Fruit fly (Drosophila melanogaster) whole organism, embryonic: ENCODE data around the gene CG5973.

Source experiments
- BtbVII ChIP-seq: fragments of 200-800 bp; sonication (Bioruptor generic); optimal IDR thresholded peaks from 3 replicates; lab custom pipeline; 2017; ENCODE audit warnings: missing biosample characterization, mild to moderate bottlenecking, missing genetic modification characterization
- CG10565 ChIP-seq: fragments of 200-800 bp; sonication (Bioruptor generic); optimal IDR thresholded peaks from 3 replicates; lab custom pipeline; 2016; ENCODE audit warnings: missing biosample characterization, mild to moderate bottlenecking, missing genetic modification characterization
- CG11504 ChIP-seq: fragments of 200-800 bp; sonication (Bioruptor generic); optimal IDR thresholded peaks from 3 replicates; lab custom pipeline; 2019; ENCODE audit warnings: missing biosample characterization, mild to moderate bottlenecking, missing genetic modification characterization, moderate library complexity
- CG12659 ChIP-seq: fragments of 200-800 bp; sonication (Bioruptor generic); optimal IDR thresholded peaks from 3 replicates; lab custom pipeline; 2017; ENCODE audit warnings: mild to moderate bottlenecking, missing biosample characterization, missing genetic modification reagents, missing genetic modification characterization
- CG13296 ChIP-seq: fragments of 200-800 bp; sonication (Bioruptor generic); optimal IDR thresholded peaks from 3 replicates; lab custom pipeline; 2018; ENCODE audit warnings: missing biosample characterization, mild to moderate bottlenecking, missing genetic modification characterization
- CG13624 ChIP-seq: fragments of 200-800 bp; sonication (Bioruptor generic); optimal IDR thresholded peaks from 2 replicates; lab custom pipeline; 2016; ENCODE audit warnings: missing biosample characterization, missing genetic modification characterization
- CG15073 ChIP-seq: fragments of 200-800 bp; sonication (Bioruptor generic); optimal IDR thresholded peaks from 2 replicates; lab custom pipeline; 2016; ENCODE audit warnings: missing biosample characterization, missing genetic modification characterization
- CG15479 ChIP-seq: fragments of 200-800 bp; sonication (Bioruptor generic); optimal IDR thresholded peaks from 3 replicates; lab custom pipeline; 2019; ENCODE audit warnings: missing biosample characterization, mild to moderate bottlenecking, missing genetic modification characterization, moderate library complexity
- CG17328 ChIP-seq: fragments of 200-800 bp; sonication (Bioruptor generic); IDR thresholded peaks from 2 replicates; pipeline ENCODE4 v1.3.6; 2022; ENCODE audit warnings: missing biosample characterization, missing genetic modification characterization
- CG18619 ChIP-seq: fragments of 200-800 bp; sonication (Bioruptor generic); optimal IDR thresholded peaks from 3 replicates; lab custom pipeline; 2017; ENCODE audit warnings: missing biosample characterization, mild to moderate bottlenecking, missing genetic modification characterization
- CG31224 ChIP-seq: fragments of 200-800 bp; sonication (Bioruptor generic); IDR thresholded peaks from 2 replicates; pipeline ENCODE4 v1.3.6; 2022; ENCODE audit warnings: missing biosample characterization, missing genetic modification characterization
- CG3163 ChIP-seq: fragments of 200-800 bp; sonication (Bioruptor generic); optimal IDR thresholded peaks from 3 replicates; lab custom pipeline; 2016; ENCODE audit warnings: missing biosample characterization, missing genetic modification characterization
- CG32532 ChIP-seq: fragments of 200-800 bp; sonication (Bioruptor generic); IDR thresholded peaks from 2 replicates; pipeline ENCODE4 v1.3.6; 2022; ENCODE audit warnings: missing biosample characterization, missing genetic modification characterization
- CG7372 ChIP-seq: fragments of 200-800 bp; sonication (Bioruptor generic); IDR thresholded peaks from 2 replicates; pipeline ENCODE4 v1.3.6; 2022; ENCODE audit warnings: missing biosample characterization, missing genetic modification characterization
- CG9215 ChIP-seq: fragments of 200-800 bp; sonication (Bioruptor generic); IDR thresholded peaks from 2 replicates; pipeline ENCODE4 v1.3.6; 2022; ENCODE audit warnings: missing biosample characterization, missing genetic modification characterization
- CG9817 ChIP-seq: fragments of 200-800 bp; sonication (Bioruptor generic); optimal IDR thresholded peaks from 2 replicates; lab custom pipeline; 2018; ENCODE audit warnings: missing biosample characterization, mild to moderate bottlenecking, missing genetic modification characterization, moderate library complexity
- CG9932 ChIP-seq: fragments of 200-800 bp; sonication (Bioruptor generic); IDR thresholded peaks from 2 replicates; pipeline ENCODE4 v1.3.6; 2022; ENCODE audit warnings: missing biosample characterization, missing genetic modification characterization
- Camta ChIP-seq: fragments of 200-800 bp; sonication (Bioruptor generic); optimal IDR thresholded peaks from 2 replicates; lab custom pipeline; 2016; ENCODE audit warnings: missing biosample characterization, missing genetic modification characterization
- CoRest ChIP-seq: fragments of 200-800 bp; sonication (Bioruptor generic); optimal IDR thresholded peaks from 3 replicates; lab custom pipeline; 2018; ENCODE audit warnings: missing biosample characterization, mild to moderate bottlenecking, missing genetic modification characterization, moderate library complexity
- Fer3 ChIP-seq: fragments of 200-800 bp; sonication (Bioruptor generic); optimal IDR thresholded peaks from 2 replicates; lab custom pipeline; 2018; ENCODE audit warnings: missing biosample characterization, mild to moderate bottlenecking, missing genetic modification characterization, moderate library complexity
- Med ChIP-seq: fragments of 200-800 bp; sonication (Bioruptor generic); peaks from one replicate; lab custom pipeline; 2016; ENCODE audit warnings: missing biosample characterization, missing genetic modification characterization, mild to moderate bottlenecking, inconsistent platforms, moderate library complexity
- NFAT ChIP-seq: fragments of 200-800 bp; sonication (Bioruptor generic); IDR thresholded peaks from 2 replicates; pipeline ENCODE4 v1.3.6; 2022; ENCODE audit warnings: missing biosample characterization, missing genetic modification characterization
- Nf-YC ChIP-seq: fragments of 200-800 bp; optimal IDR thresholded peaks from 3 replicates; lab custom pipeline; 2019; ENCODE audit warnings: missing biosample characterization, mild to moderate bottlenecking, missing genetic modification characterization, moderate library complexity
- NfI ChIP-seq: fragments of 200-800 bp; sonication (Bioruptor generic); optimal IDR thresholded peaks from 3 replicates; lab custom pipeline; 2018; ENCODE audit warnings: missing biosample characterization, mild to moderate bottlenecking, missing genetic modification characterization, moderate library complexity
- PHDP ChIP-seq: fragments of 200-800 bp; sonication (Bioruptor generic); optimal IDR thresholded peaks from 3 replicates; lab custom pipeline; 2018; ENCODE audit warnings: missing biosample characterization, mild to moderate bottlenecking, missing genetic modification characterization, moderate library complexity
- Pdp1 ChIP-seq, 2 experiments: fragments of 200-800 bp; sonication (Bioruptor generic); optimal IDR thresholded peaks; 3 replicates each; lab custom pipeline; 2016; ENCODE audit warnings: missing biosample characterization in 2 of 2, missing genetic modification characterization in 2 of 2, mild to moderate bottlenecking in 1 of 2, moderate library complexity in 1 of 2
- Poxn ChIP-seq: fragments of 200-800 bp; sonication (Bioruptor generic); IDR thresholded peaks from 2 replicates; pipeline ENCODE4 v1.3.6; 2022; ENCODE audit warnings: missing biosample characterization, missing genetic modification characterization
- Ptx1 ChIP-seq: fragments of 200-800 bp; sonication (Bioruptor generic); IDR thresholded peaks from 2 replicates; pipeline ENCODE4 v1.3.6; 2022; ENCODE audit warnings: missing biosample characterization, missing genetic modification characterization
- Sry-β ChIP-seq: fragments of 200-800 bp; sonication (Bioruptor generic); optimal IDR thresholded peaks from 2 replicates; lab custom pipeline; 2018; ENCODE audit warnings: missing biosample characterization, mild to moderate bottlenecking, missing genetic modification characterization, moderate library complexity
- Taf1 ChIP-seq: fragments of 200-800 bp; sonication (Bioruptor generic); IDR thresholded peaks from 2 replicates; pipeline ENCODE4 v1.3.6; 2022; ENCODE audit warnings: missing biosample characterization, missing genetic modification characterization
- al ChIP-seq: fragments of 200-800 bp; sonication (Bioruptor generic); IDR thresholded peaks from 2 replicates; pipeline ENCODE4 v1.3.6; 2022; ENCODE audit warnings: missing biosample characterization, missing genetic modification characterization
- crc ChIP-seq: fragments of 200-800 bp; sonication (Bioruptor generic); optimal IDR thresholded peaks from 2 replicates; lab custom pipeline; 2016; ENCODE audit warnings: missing biosample characterization, missing genetic modification characterization
- cwo ChIP-seq: fragments of 200-800 bp; sonication (Bioruptor generic); optimal IDR thresholded peaks from 3 replicates; lab custom pipeline; 2017; ENCODE audit warnings: missing biosample characterization, missing genetic modification characterization, mild to moderate bottlenecking, moderate library complexity, missing genetic modification reagents
- dpn ChIP-seq, 2 experiments: fragments of 200-800 bp; sonication (Bioruptor generic); optimal IDR thresholded peaks; 3 replicates each; lab custom pipeline; 2016; ENCODE audit warnings: missing biosample characterization in 2 of 2, missing genetic modification characterization in 2 of 2
- esg ChIP-seq: fragments of 200-800 bp; sonication (Bioruptor generic); conservative IDR thresholded peaks from 2 replicates; pipeline ENCODE4 v1.3.6; 2022; ENCODE audit warnings: missing biosample characterization, missing genetic modification characterization
- eyg ChIP-seq: fragments of 200-800 bp; sonication (Bioruptor generic); optimal IDR thresholded peaks from 3 replicates; lab custom pipeline; 2016; ENCODE audit warnings: missing biosample characterization, missing genetic modification characterization
- fd3F ChIP-seq: fragments of 200-800 bp; sonication (Bioruptor generic); optimal IDR thresholded peaks from 2 replicates; lab custom pipeline; 2018; ENCODE audit warnings: missing biosample characterization, mild to moderate bottlenecking, missing genetic modification characterization, moderate library complexity
- gsb ChIP-seq: fragments of 200-800 bp; sonication (Bioruptor generic); IDR thresholded peaks from 2 replicates; pipeline ENCODE4 v1.3.6; 2022; ENCODE audit warnings: missing biosample characterization, missing genetic modification characterization
- ind ChIP-seq: fragments of 200-800 bp; sonication (Bioruptor generic); optimal IDR thresholded peaks from 3 replicates; lab custom pipeline; 2016; ENCODE audit warnings: missing biosample characterization, missing genetic modification characterization
- jing ChIP-seq: fragments of 200-800 bp; sonication (Bioruptor generic); optimal IDR thresholded peaks from 2 replicates; lab custom pipeline; 2018; ENCODE audit warnings: missing biosample characterization, mild to moderate bottlenecking, missing genetic modification characterization
- knrl ChIP-seq: fragments of 200-800 bp; sonication (Bioruptor generic); IDR thresholded peaks from 3 replicates; pipeline ENCODE4 v1.3.6; 2022; ENCODE audit warnings: missing biosample characterization, missing genetic modification characterization; ENCODE audit not compliant: partially characterized antibody
- lmd ChIP-seq: fragments of 200-800 bp; sonication (Bioruptor generic); IDR thresholded peaks from 2 replicates; pipeline ENCODE4 v1.3.6; 2022; ENCODE audit warnings: missing biosample characterization, missing genetic modification characterization
- pan ChIP-seq, 4 experiments: fragments of >200 bp in 3 of 4; fragments of 200-800 bp in 1 of 4; sonication (Bioruptor generic) in 1 of 4; optimal IDR thresholded peaks in 3 of 4; IDR thresholded peaks in 1 of 4; 2 replicates each; pipeline versions ENCODE4 v1.3.6 to Lab custom; 2017 to 2022; ENCODE audit warnings: missing biosample characterization in 2 of 4, missing genetic modification characterization in 2 of 4, mixed read lengths in 1 of 4
- ranshi ChIP-seq: fragments of 200-800 bp; sonication (Bioruptor generic); IDR thresholded peaks from 2 replicates; pipeline ENCODE4 v1.3.6; 2022; ENCODE audit warnings: missing biosample characterization, missing genetic modification characterization
- sens ChIP-seq: fragments of 200-800 bp; sonication (Bioruptor generic); peaks from one replicate; lab custom pipeline; 2016; ENCODE audit warnings: missing biosample characterization, missing genetic modification characterization
- sima ChIP-seq: fragments of 200-800 bp; sonication (Bioruptor generic); optimal IDR thresholded peaks from 2 replicates; lab custom pipeline; 2016; ENCODE audit warnings: missing biosample characterization, missing genetic modification characterization
- sr ChIP-seq: fragments of 200-800 bp; sonication (Bioruptor generic); IDR thresholded peaks from 3 replicates; pipeline ENCODE4 v1.3.6; 2022; ENCODE audit warnings: missing biosample characterization, missing genetic modification characterization
- tio ChIP-seq: fragments of 200-800 bp; sonication (Bioruptor generic); optimal IDR thresholded peaks from 2 replicates; lab custom pipeline; 2017; ENCODE audit warnings: missing biosample characterization, missing genetic modification characterization, inconsistent platforms
- vfl ChIP-seq: fragments of 200-800 bp; sonication (Bioruptor generic); optimal IDR thresholded peaks from 2 replicates; lab custom pipeline; 2016; ENCODE audit warnings: missing biosample characterization, missing genetic modification characterization
- zfh2 ChIP-seq: fragments of 200-800 bp; sonication (Bioruptor generic); optimal IDR thresholded peaks from 2 replicates; lab custom pipeline; 2016; ENCODE audit warnings: missing biosample characterization, missing genetic modification characterization

The CG5973 gene

DNA sequence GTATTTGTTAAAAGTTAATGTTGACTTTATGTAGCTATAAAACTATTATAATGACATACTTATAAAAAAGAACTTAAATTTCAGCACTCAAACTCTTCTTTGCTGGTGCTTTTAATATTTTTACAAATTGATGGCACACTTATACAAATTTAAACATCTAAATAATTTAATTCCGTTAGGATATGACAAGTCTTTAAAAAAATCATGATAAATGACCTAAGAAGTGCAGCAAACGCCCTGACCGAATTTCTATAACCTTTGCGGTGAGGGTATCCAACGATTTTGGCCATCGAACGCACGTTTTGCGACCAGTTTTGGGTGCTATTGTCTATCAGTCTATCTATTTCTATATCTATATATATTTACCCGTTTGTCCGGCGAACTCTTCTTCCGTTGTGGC, 5.6 kb downstream of the CG5973 start (continued):
- TF ChIP-seq CG15073 (no peak), cwo (GFP tag; lab: Kevin White, UChicago) (peak; percentile 66), Pdp1 (GFP tag; optimal IDR thresholded peaks at IDR 0.05; lab: Kevin White, UChicago) (peak in 1 of 2 experiments; percentile 12), CG9932 (GFP tag; lab: Robert Waterston, UW) (peak; percentile 78), NFAT (GFP tag; lab: Robert Waterston, UW) (peak; percentile 45), jing (no peak), tio (GFP tag; lab: Kevin White, UChicago) (peak; percentile 35), CG9215 (GFP tag; lab: Robert Waterston, UW) (peak; percentile 49; the same call in 1 of the 2 replicates), CG9817 (tag; lab: Kevin White, UChicago) (peak; percentile 29), Camta (GFP tag; lab: Kevin White, UChicago) (no peak), CG13624 (peak; percentile 15), fd3F (GFP tag; lab: Kevin White, UChicago) (peak; percentile 47), CG17328 (no peak), CG32532 (GFP tag; lab: Robert Waterston, UW) (peak; percentile 75), sima (GFP tag; lab: Kevin White, UChicago) (no peak), esg (GFP tag; lab: Robert Waterston, UW) (peak; percentile 37; the same call in 1 of the 2 replicates), Taf1 (peak; percentile 37; the same call in 1 of the 2 replicates), CG13296 (GFP tag; lab: Kevin White, UChicago) (peak; percentile 26), CG12659 (GFP tag; lab: Kevin White, UChicago) (peak; percentile 25), Med (GFP tag; lab: Kevin White, UChicago) (peak; percentile 82), CG18619 (GFP tag; lab: Kevin White, UChicago) (peak; percentile 31), vfl (GFP tag; lab: Kevin White, UChicago) (peak; percentile 34), dpn (GFP tag; optimal IDR thresholded peaks at IDR 0.05; lab: Kevin White, UChicago) (peak in 1 of 2 experiments; percentile 1), CG3163 (GFP tag; lab: Kevin White, UChicago) (no peak), Poxn (0 out of 2 replicates have a peak, but pooled peaks have one; percentile 12), sr (no peak), sens (GFP tag; lab: Kevin White, UChicago) (peak; percentile 65), ranshi (peak; percentile 21; the same call in 1 of the 2 replicates), NfI (GFP tag; lab: Kevin White, UChicago) (peak; percentile 39), pan (optimal IDR thresholded peaks at IDR 0.05; lab: Kevin White, UChicago) (no peak), pan (GFP tag; optimal IDR thresholded peaks at IDR 0.05 in 1 of 2, IDR thresholded peaks at IDR 0.05 in 1 of 2) (peak in 1 of 2 experiments; percentile 58), PHDP (tag; lab: Kevin White, UChicago) (peak; percentile 28), CoRest (tag; lab: Kevin White, UChicago) (peak; percentile 58), BtbVII (GFP tag; lab: Kevin White, UChicago) (peak; percentile 24), al (GFP tag; lab: Robert Waterston, UW) (peak; percentile 69), eyg (no peak), zfh2 (GFP tag; lab: Kevin White, UChicago) (peak; percentile 40), ind (peak; percentile 4), gsb (GFP tag; lab: Robert Waterston, UW) (0 out of 2 replicates have a peak, but pooled peaks have one; percentile 36), CG31224 (GFP tag; lab: Robert Waterston, UW) (peak; percentile 63; the same call in 1 of the 2 replicates), Ptx1 (peak; percentile 46), Nf-YC (tag; lab: Kevin White, UChicago) (peak; percentile 29), Sry-β (GFP tag; lab: Kevin White, UChicago) (no peak), CG11504 (tag; lab: Kevin White, UChicago) (peak; percentile 49), CG15479 (GFP tag; lab: Kevin White, UChicago) (no peak), Fer3 (tag; lab: Kevin White, UChicago) (peak; percentile 37), lmd (GFP tag; lab: Robert Waterston, UW) (peak; percentile 60; the same call in 1 of the 2 replicates), CG10565 (no peak), crc (GFP tag; lab: Kevin White, UChicago) (no peak), CG7372 (GFP tag; lab: Robert Waterston, UW) (peak; percentile 61; the same call in 1 of the 2 replicates), knrl (GFP tag; lab: Robert Waterston, UW) (no peak)
